Fruit fly (Drosophila melanogaster): ENCODE measurements around the gene Cdc7.

DNA sequence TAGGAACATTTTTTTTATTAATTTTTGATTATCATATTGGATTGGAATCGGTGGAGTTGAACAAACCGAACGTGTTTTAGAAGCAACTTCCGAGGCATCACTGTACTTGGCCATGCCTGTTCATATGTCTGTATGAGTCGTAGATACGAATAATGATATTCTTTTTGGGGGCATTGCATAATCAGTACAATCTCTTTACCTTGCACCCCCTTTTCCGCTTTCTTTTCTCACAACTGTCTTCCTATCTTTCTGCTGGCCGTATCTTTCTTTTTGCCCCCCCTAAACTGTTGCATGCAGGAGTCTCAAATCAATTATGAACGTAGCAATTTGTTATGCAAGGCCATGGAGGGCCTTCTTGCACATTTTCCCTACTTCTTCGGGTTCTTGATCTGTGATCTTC, 51.5 kb downstream of the Cdc7 start:
- TF ChIP-seq psq (optimal IDR thresholded peaks at IDR 0.05) (no peak), h (optimal IDR thresholded peaks at IDR 0.05) (no peak)
